Fruit fly (Drosophila melanogaster) whole organism: ENCODE measurements around the gene Dfd.

Source experiments
- CG8478 ChIP-seq: fragments of >200 bp; optimal IDR thresholded peaks from 2 replicates; lab custom pipeline; 2018; ENCODE audit warnings: inconsistent platforms
- Dll ChIP-seq: fragments of >200 bp; optimal IDR thresholded peaks from 2 replicates; lab custom pipeline; 2017
- EcR ChIP-seq, 2 experiments: fragments of >200 bp; optimal IDR thresholded peaks; 2 replicates each; lab custom pipeline; 2017; ENCODE audit warnings: missing biosample characterization in 2 of 2, missing genetic modification characterization in 2 of 2, missing genetic modification reagents in 2 of 2
- pan ChIP-seq: fragments of >200 bp; optimal IDR thresholded peaks from 2 replicates; lab custom pipeline; 2017
- psq ChIP-seq: fragments of >200 bp; optimal IDR thresholded peaks from 2 replicates; lab custom pipeline; 2017
- usp ChIP-seq: fragments of >200 bp; optimal IDR thresholded peaks from 2 replicates; lab custom pipeline; 2017; ENCODE audit warnings: missing biosample characterization, missing genetic modification characterization, mixed read lengths

Gene Dfd

DNA sequence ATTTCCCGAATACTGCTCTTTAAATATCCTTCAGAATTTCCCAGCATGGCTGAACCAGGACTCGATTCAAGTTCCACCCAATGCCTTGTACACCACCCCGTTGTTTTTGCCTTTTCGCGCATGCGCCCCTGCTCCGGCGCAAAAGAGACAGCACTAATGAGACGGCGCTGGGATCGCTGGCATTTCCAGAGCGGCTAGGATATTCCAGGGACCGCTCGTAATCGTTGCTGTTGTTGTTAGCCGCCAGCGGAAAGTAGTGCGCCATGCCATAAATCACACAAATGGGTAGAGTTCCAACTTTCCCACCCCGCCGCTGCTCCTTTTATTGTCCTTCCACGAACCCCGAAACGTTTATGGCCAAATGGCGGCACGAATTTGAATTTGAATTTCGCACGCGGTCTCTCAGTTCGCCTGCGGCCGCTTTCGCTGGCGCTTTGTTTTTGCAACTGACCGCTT is 29.4 kb upstream of the Dfd start, which contains the start of gene Ama:
TSS of gene Ama (plus strand) at position 406 of the 456 bp plus-strand sequence.
- TF ChIP-seq usp (no peak), Dll (lab: Kevin White, UChicago) (no peak), pan (lab: Kevin White, UChicago) (no peak), psq (lab: Kevin White, UChicago) (no peak), CG8478 (lab: Kevin White, UChicago) (no peak), EcR (GFP tag; optimal IDR thresholded peaks at IDR 0.05; lab: Kevin White, UChicago) (no peak)

DNA sequence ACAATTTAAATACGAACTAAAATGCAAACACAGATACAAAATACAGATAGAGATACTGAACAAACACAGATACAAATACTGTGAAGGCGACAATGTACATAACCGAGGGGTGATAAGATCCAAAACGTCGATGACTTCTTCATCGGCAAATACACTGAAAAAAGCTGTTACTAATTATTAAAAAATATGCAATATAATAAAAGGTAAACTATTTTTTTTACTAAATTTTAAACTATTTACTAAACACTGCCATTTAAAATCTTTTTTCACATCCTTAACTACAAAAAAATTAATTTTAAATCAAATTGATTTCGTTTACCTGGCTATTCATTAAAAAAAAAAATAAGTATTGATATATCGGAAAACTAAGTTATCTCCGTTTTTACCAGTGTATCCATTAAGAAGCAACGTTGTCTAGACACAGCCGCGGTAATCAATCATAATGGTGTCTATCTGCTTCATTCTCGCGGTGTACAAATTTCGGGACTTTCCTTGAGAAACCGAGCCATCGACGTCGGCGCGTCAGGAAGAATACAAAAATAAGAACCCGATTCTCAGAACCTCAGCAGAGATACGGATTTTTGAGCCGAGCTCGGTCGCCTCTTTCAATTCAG is 28.7 kb upstream of the Dfd start:
- TF ChIP-seq pan (lab: Kevin White, UChicago), result no peak
- TF ChIP-seq Dll (lab: Kevin White, UChicago), result no peak
- no peak for TF ChIP-seq usp
- no peak for TF ChIP-seq EcR (GFP tag; optimal IDR thresholded peaks at IDR 0.05; lab: Kevin White, UChicago)
- TF ChIP-seq psq (lab: Kevin White, UChicago), result no peak
- no peak for TF ChIP-seq CG8478 (lab: Kevin White, UChicago)

DNA sequence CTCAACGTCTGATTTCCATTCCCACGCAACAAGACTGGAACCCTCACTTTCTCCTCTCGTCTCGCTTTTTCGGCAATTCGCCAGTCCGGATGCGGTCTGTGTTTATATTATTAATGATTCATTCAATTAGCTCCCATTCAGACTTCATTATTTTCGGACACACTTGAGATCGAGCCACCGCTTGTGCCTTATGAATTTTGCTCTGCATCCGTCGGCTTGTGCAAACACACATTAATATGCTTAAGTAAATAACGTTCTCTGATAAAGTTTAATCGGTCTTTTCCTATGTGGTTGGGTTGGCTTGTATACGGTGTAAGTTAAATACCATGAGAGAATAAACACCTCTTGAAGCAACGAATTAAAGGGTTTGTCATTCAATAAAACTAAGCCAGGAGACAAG is 26.8 kb upstream of the Dfd start:
- TF ChIP-seq Dll (lab: Kevin White, UChicago), result no peak
- TF ChIP-seq psq (lab: Kevin White, UChicago), result no peak

DNA sequence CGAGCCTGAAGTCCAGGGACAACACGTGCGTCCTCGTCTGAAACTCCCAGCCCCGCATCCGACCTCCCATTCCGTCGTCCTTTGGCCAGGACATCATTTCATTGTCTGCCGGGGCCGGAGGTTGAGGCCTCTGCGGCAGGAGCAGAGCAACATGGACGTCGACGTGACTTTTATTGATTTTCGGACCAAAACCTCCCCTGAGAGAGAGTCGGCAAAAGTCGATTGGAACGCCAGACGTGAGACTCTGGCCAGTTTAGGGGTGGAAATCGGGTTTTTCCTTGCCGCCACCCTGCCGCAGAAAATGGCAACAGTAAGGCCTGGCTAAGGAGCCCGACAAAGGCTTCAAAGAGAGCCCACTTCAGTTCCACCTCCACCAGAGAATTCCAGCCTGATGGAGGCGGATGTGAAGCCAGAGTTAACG is 25.5 kb upstream of the Dfd start:
- TF ChIP-seq Dll (lab: Kevin White, UChicago), result no peak
- TF ChIP-seq pan (lab: Kevin White, UChicago), result no peak
- TF ChIP-seq usp, result no peak
- TF ChIP-seq CG8478 (lab: Kevin White, UChicago), result no peak
- no peak for TF ChIP-seq EcR (GFP tag; optimal IDR thresholded peaks at IDR 0.05; lab: Kevin White, UChicago)
- TF ChIP-seq psq (lab: Kevin White, UChicago), result no peak

DNA sequence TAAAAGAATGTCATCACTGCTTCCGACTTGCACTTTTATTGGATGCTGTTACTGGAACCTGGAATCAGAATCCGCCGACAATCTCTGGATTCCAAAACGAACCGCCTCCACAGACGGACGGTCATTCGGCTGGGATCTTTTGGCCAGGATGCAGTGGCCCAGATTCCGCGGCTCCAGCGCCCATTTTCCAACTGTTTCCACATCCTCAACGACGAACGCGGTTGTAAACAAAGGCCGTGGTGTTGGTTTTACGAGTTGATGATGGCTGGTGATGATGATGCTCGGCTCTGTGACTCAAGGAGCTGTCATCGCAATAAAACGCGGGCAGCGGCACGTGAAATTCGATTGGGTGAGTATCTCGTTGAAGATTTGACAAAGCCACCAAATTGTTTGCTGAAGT is 24.7 kb upstream of the Dfd start:
- TF ChIP-seq EcR (GFP tag; optimal IDR thresholded peaks at IDR 0.05; lab: Kevin White, UChicago), result no peak
- TF ChIP-seq Dll (lab: Kevin White, UChicago), result no peak
- no peak for TF ChIP-seq usp
- no peak for TF ChIP-seq pan (lab: Kevin White, UChicago)
- TF ChIP-seq CG8478 (lab: Kevin White, UChicago), result no peak
- TF ChIP-seq psq (lab: Kevin White, UChicago), result no peak

DNA sequence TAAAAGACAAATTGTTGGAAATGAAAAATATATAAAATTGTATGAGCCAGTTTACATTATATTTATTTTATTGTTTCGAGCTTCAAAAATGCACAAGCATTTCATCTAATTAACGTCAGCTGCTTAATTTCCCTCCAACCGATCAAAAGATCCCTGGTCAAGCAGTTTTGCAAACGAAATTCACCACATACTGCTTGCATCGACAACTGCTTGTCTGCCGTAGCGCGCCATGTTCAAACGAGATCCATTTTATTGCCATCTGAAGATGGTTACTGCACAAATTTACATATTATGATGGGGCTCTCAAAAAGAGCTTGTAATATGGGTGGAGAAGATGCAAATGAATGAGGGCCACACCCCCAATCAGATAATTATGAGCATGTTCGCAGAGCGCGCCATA is 23.4 kb upstream of the Dfd start:
- TF ChIP-seq psq (lab: Kevin White, UChicago) (no peak), usp (no peak), pan (lab: Kevin White, UChicago) (no peak), Dll (lab: Kevin White, UChicago) (no peak), EcR (GFP tag; optimal IDR thresholded peaks at IDR 0.05; lab: Kevin White, UChicago) (no peak), CG8478 (lab: Kevin White, UChicago) (no peak)

DNA sequence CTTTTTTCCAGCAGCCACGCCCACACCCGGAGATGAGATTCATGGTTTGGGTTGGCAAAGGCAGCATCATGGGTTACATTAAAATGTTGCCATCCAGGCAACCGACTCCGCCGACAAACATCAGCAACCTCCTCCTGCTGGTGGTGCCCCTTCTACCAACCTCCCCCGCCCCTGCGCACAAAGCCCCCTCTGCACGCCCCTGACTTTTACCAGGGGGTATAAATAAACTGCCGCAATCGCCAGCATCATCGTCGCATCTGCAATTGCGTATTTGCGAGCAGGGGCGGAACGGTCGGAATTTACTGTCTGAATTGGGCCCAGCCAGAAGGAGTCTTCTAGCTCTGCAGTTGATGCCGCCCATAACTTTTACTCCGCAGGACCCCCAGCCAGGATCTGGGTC is 19.8 kb upstream of the Dfd start:
- no peak for TF ChIP-seq Dll (lab: Kevin White, UChicago)
- no peak for TF ChIP-seq EcR (GFP tag; optimal IDR thresholded peaks at IDR 0.05; lab: Kevin White, UChicago)
- no peak for TF ChIP-seq pan (lab: Kevin White, UChicago)
- TF ChIP-seq CG8478 (lab: Kevin White, UChicago), result no peak
- no peak for TF ChIP-seq psq (lab: Kevin White, UChicago)
- no peak for TF ChIP-seq usp

DNA sequence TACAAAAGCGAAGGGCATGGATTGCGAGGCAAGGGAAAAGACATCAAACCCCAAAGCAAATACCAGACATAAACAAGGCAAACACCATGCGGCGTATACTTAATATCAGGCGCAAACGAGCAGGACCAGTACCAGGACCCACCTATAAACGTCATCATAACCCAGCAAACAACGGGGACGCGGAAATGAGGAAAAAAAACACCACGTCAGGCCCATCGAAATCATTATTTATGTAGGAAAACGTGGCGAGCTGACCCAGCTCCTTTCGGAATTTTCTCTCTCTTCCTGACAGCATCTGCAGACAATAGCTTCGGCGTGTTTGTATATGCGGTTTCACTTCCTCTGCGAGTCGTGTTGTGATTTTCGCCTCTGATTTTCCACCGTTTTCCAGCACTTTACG is 14.8 kb upstream of the Dfd start:
- TF ChIP-seq EcR (GFP tag; optimal IDR thresholded peaks at IDR 0.05; lab: Kevin White, UChicago), result no peak
- no peak for TF ChIP-seq Dll (lab: Kevin White, UChicago)
- no peak for TF ChIP-seq pan (lab: Kevin White, UChicago)
- TF ChIP-seq psq (lab: Kevin White, UChicago), result no peak
- TF ChIP-seq usp, result no peak

DNA sequence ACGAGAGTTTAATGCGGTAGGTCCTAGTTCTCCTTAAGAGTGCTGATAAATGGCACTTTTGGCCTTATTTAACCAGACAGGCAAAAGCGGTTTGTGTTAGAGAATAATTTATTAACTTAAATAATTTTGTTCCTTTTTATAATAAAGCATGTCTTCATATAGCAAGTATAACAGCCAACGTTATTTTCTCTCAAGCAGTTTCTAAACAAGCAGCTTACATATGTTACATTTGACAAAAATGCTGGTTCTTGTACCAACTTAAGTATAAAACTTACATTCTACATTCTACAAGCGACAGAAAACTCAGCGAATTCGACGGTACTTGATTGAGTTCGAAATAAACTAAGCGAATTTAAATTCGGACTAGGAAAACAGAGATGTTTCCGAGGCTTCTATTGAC is 11.6 kb upstream of the Dfd start:
- TF ChIP-seq psq (lab: Kevin White, UChicago) (no peak), CG8478 (lab: Kevin White, UChicago) (no peak), usp (no peak), pan (lab: Kevin White, UChicago) (no peak), Dll (lab: Kevin White, UChicago) (no peak), EcR (GFP tag; optimal IDR thresholded peaks at IDR 0.05; lab: Kevin White, UChicago) (no peak)

DNA sequence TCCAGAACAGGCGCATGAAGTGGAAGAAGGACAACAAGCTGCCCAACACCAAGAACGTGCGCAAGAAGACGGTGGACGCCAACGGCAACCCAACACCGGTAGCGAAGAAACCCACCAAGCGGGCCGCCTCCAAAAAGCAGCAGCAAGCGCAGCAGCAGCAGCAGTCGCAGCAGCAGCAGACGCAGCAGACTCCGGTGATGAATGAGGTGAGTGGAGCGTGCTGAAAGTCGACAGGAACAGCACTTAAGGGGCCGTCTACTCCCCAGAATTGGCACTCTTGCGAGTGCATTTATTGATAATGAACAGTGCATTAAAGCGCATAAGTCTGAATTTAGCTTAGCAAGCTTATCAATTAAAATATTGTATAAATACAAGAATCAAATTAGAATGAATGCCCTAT is 9.5 kb downstream of the Dfd start:
- TF ChIP-seq CG8478 (lab: Kevin White, UChicago) (no peak), Dll (lab: Kevin White, UChicago) (no peak), psq (lab: Kevin White, UChicago) (no peak)

DNA sequence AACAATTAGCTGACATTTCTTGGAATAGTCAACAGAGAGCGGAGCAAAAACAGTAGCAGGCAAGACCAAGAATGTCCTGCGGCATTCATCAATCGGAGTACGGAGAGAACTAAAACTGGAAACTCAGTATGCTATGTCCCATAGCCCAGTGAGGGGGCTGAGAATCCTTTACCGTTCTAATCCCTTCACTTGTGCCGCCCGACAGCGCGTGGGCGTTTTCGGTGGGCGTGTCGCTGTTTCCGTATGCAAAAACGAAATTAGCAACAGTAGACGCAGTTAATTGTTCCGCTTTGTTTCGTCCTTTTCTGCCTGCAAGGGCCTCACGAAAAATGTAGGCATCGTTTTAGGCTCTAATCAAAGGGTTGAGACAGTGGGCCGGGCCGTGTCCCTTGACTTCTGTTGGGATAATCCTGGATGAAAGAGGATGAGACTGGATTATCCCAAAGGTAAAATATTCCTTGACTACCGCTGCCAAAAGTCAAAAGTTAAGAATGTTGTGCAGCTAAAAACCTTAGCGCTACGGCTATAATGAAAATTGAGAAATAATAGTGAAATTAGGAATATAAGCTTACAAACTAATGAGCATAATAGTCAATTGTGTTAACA is 13.2 kb downstream of the Dfd start:
- TF ChIP-seq CG8478 (lab: Kevin White, UChicago) (no peak), psq (lab: Kevin White, UChicago) (no peak), pan (lab: Kevin White, UChicago) (no peak), Dll (lab: Kevin White, UChicago) (no peak), usp (no peak), EcR (GFP tag; optimal IDR thresholded peaks at IDR 0.05; lab: Kevin White, UChicago) (no peak)

DNA sequence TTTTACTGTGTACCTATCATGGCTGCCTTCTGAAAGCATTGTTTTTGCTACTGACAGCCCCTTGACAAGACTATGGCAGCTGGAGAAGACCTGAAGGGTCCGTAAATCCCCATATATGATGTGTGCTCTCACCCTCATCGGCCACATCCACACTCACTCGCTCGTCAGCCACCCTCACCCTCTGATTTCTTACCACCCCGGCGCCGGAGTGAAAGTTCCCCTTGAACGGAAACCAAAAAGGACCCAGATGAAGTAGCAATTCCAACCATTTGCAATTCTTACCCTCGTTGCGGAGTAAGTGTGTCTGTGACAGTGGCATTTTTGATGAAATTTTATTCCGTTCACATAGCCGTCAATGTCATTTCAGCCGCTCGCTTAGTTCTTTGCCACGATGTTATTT is 14.3 kb downstream of the Dfd start:
- TF ChIP-seq CG8478 (lab: Kevin White, UChicago) (no peak), psq (lab: Kevin White, UChicago) (no peak), EcR (GFP tag; optimal IDR thresholded peaks at IDR 0.05; lab: Kevin White, UChicago) (no peak), Dll (lab: Kevin White, UChicago) (no peak), usp (no peak), pan (lab: Kevin White, UChicago) (no peak)
